Fruit fly (Drosophila melanogaster) whole organism, embryonic: ENCODE data around the gene CG17996.

ENCODE experiments used
- Antp ChIP-seq: fragments of 200-800 bp; sonication (Bioruptor generic); optimal IDR thresholded peaks from 3 replicates; lab custom pipeline; 2016; ENCODE audit warnings: missing biosample characterization, missing genetic modification characterization
- CG10366 ChIP-seq: fragments of 200-800 bp; sonication (Bioruptor generic); IDR thresholded peaks from 2 replicates; pipeline ENCODE4 v1.3.6; 2022; ENCODE audit warnings: missing biosample characterization, missing genetic modification characterization
- CG10543 ChIP-seq: fragments of 200-800 bp; sonication (Bioruptor generic); optimal IDR thresholded peaks from 3 replicates; lab custom pipeline; 2017; ENCODE audit warnings: missing biosample characterization, mild to moderate bottlenecking, missing genetic modification characterization, moderate library complexity
- CG10654 ChIP-seq: fragments of 200-800 bp; sonication (Bioruptor generic); optimal IDR thresholded peaks from 2 replicates; lab custom pipeline; 2016; ENCODE audit warnings: missing biosample characterization, missing genetic modification characterization
- CG10959 ChIP-seq: fragments of 200-800 bp; sonication (Bioruptor generic); IDR thresholded peaks from 2 replicates; pipeline ENCODE4 v1.3.6; 2022; ENCODE audit warnings: missing biosample characterization, missing genetic modification characterization
- CG11696 ChIP-seq: fragments of 200-800 bp; sonication (Bioruptor generic); IDR thresholded peaks from 2 replicates; pipeline ENCODE4 v1.3.6; 2022; ENCODE audit warnings: missing biosample characterization, missing genetic modification characterization
- CG12299 ChIP-seq: fragments of 200-800 bp; sonication (Bioruptor generic); optimal IDR thresholded peaks from 2 replicates; lab custom pipeline; 2018; ENCODE audit warnings: missing biosample characterization, mild to moderate bottlenecking, missing genetic modification characterization
- CG13894 ChIP-seq: fragments of 200-800 bp; sonication (Bioruptor generic); optimal IDR thresholded peaks from 3 replicates; lab custom pipeline; 2018; ENCODE audit warnings: missing biosample characterization, mild to moderate bottlenecking, missing genetic modification characterization, moderate library complexity
- CG1529 ChIP-seq: fragments of 200-800 bp; sonication (Bioruptor generic); optimal IDR thresholded peaks from 3 replicates; lab custom pipeline; 2018; ENCODE audit warnings: missing biosample characterization, missing genetic modification characterization
- CG2129 ChIP-seq: fragments of 200-800 bp; sonication (Bioruptor generic); IDR thresholded peaks from 2 replicates; pipeline ENCODE4 v1.3.6; 2022; ENCODE audit warnings: missing biosample characterization, missing genetic modification characterization; ENCODE audit not compliant: partially characterized antibody
- CG2678 ChIP-seq: fragments of 200-800 bp; sonication (Bioruptor generic); optimal IDR thresholded peaks from 3 replicates; lab custom pipeline; 2019; ENCODE audit warnings: missing biosample characterization, mild to moderate bottlenecking, missing genetic modification characterization, moderate library complexity
- CG2889 ChIP-seq: fragments of 200-800 bp; sonication (Bioruptor generic); IDR thresholded peaks from 3 replicates; pipeline ENCODE4 v1.3.6; 2022; ENCODE audit warnings: missing biosample characterization, missing genetic modification characterization
- CG32772 ChIP-seq: fragments of 200-800 bp; sonication (Bioruptor generic); IDR thresholded peaks from 2 replicates; pipeline ENCODE4 v1.3.6; 2022; ENCODE audit warnings: missing biosample characterization, missing genetic modification characterization
- CG4730 ChIP-seq: fragments of 200-800 bp; sonication (Bioruptor generic); IDR thresholded peaks from 2 replicates; pipeline ENCODE4 v1.3.6; 2022; ENCODE audit warnings: missing biosample characterization, missing genetic modification characterization
- CG5953 ChIP-seq: fragments of 200-800 bp; sonication (Bioruptor generic); IDR thresholded peaks from 2 replicates; pipeline ENCODE4 v1.3.6; 2022; ENCODE audit warnings: missing biosample characterization, missing genetic modification characterization
- CG9437 ChIP-seq: fragments of 200-800 bp; sonication (Bioruptor generic); optimal IDR thresholded peaks from 2 replicates; lab custom pipeline; 2018; ENCODE audit warnings: missing biosample characterization, mild to moderate bottlenecking, missing genetic modification characterization
- D19A ChIP-seq: fragments of 200-800 bp; optimal IDR thresholded peaks from 3 replicates; lab custom pipeline; 2019; ENCODE audit warnings: missing biosample characterization, mild to moderate bottlenecking, missing genetic modification characterization, moderate library complexity
- Deaf1 ChIP-seq: fragments of 200-800 bp; optimal IDR thresholded peaks from 3 replicates; lab custom pipeline; 2019; ENCODE audit warnings: missing biosample characterization, mild to moderate bottlenecking, missing genetic modification characterization, moderate library complexity
- Dip2 ChIP-seq: fragments of 200-800 bp; sonication (Bioruptor generic); IDR thresholded peaks from 2 replicates; pipeline ENCODE4 v1.3.6; 2022; ENCODE audit warnings: missing biosample characterization, missing genetic modification characterization
- Ets65A ChIP-seq: fragments of 200-800 bp; sonication (Bioruptor generic); peaks from one replicate; lab custom pipeline; 2016; ENCODE audit warnings: missing biosample characterization, missing genetic modification characterization
- Fer1 ChIP-seq: fragments of 200-800 bp; sonication (Bioruptor generic); optimal IDR thresholded peaks from 2 replicates; lab custom pipeline; 2017; ENCODE audit warnings: missing biosample characterization, mild to moderate bottlenecking, missing genetic modification characterization
- Hr3 ChIP-seq: fragments of 200-800 bp; sonication (Bioruptor generic); optimal IDR thresholded peaks from 3 replicates; lab custom pipeline; 2016; ENCODE audit warnings: missing biosample characterization, missing genetic modification characterization
- Med ChIP-seq: fragments of 200-800 bp; sonication (Bioruptor generic); peaks from one replicate; lab custom pipeline; 2016; ENCODE audit warnings: missing biosample characterization, missing genetic modification characterization, mild to moderate bottlenecking, inconsistent platforms, moderate library complexity
- NC2β ChIP-seq: fragments of 200-800 bp; sonication (Bioruptor generic); optimal IDR thresholded peaks from 2 replicates; lab custom pipeline; 2016; ENCODE audit warnings: missing biosample characterization, missing genetic modification characterization
- Sin3A ChIP-seq: fragments of >200 bp; optimal IDR thresholded peaks from 2 replicates; lab custom pipeline; 2018
- Taf1 ChIP-seq: fragments of 200-800 bp; sonication (Bioruptor generic); IDR thresholded peaks from 2 replicates; pipeline ENCODE4 v1.3.6; 2022; ENCODE audit warnings: missing biosample characterization, missing genetic modification characterization
- Tbp ChIP-seq: fragments of >200 bp; optimal IDR thresholded peaks from 2 replicates; lab custom pipeline; 2018; ENCODE audit warnings: missing biosample characterization, missing genetic modification characterization
- Trl ChIP-seq, 3 experiments: fragments of >200 bp in 2 of 3; fragments of 200-800 bp in 1 of 3; sonication (Bioruptor generic) in 1 of 3; optimal IDR thresholded peaks; 2 replicates in 1 of 3; 3 replicates in 2 of 3; lab custom pipeline; 2016 to 2017; ENCODE audit warnings: missing biosample characterization in 1 of 3, missing genetic modification characterization in 1 of 3
- ap ChIP-seq: fragments of 200-800 bp; sonication (Bioruptor generic); IDR thresholded peaks from 2 replicates; pipeline ENCODE4 v1.3.6; 2022; ENCODE audit warnings: missing biosample characterization, missing genetic modification characterization
- cato ChIP-seq: fragments of 200-800 bp; sonication (Bioruptor generic); optimal IDR thresholded peaks from 2 replicates; lab custom pipeline; 2016; ENCODE audit warnings: missing biosample characterization, missing genetic modification characterization, borderline replicate concordance
- danr ChIP-seq: fragments of 200-800 bp; sonication (Bioruptor generic); IDR thresholded peaks from 2 replicates; pipeline ENCODE4 v1.3.6; 2022; ENCODE audit warnings: missing biosample characterization, missing genetic modification characterization
- dmrt11E ChIP-seq: fragments of 200-800 bp; sonication (Bioruptor generic); optimal IDR thresholded peaks from 3 replicates; lab custom pipeline; 2018; ENCODE audit warnings: missing biosample characterization, mild to moderate bottlenecking, missing genetic modification characterization, moderate library complexity
- esg ChIP-seq: fragments of 200-800 bp; sonication (Bioruptor generic); conservative IDR thresholded peaks from 2 replicates; pipeline ENCODE4 v1.3.6; 2022; ENCODE audit warnings: missing biosample characterization, missing genetic modification characterization
- exex ChIP-seq: fragments of 200-800 bp; sonication (Bioruptor generic); optimal IDR thresholded peaks from 4 replicates; lab custom pipeline; 2018; ENCODE audit warnings: missing biosample characterization, mild to moderate bottlenecking, missing genetic modification characterization, moderate library complexity
- fd96Cb ChIP-seq: fragments of 200-800 bp; sonication (Bioruptor generic); optimal IDR thresholded peaks from 2 replicates; lab custom pipeline; 2018; ENCODE audit warnings: missing biosample characterization, mild to moderate bottlenecking, missing genetic modification characterization, moderate library complexity
- fru ChIP-seq: fragments of >200 bp; optimal IDR thresholded peaks from 2 replicates; lab custom pipeline; 2017
- gfzf ChIP-seq: fragments of 200-800 bp; sonication (Bioruptor generic); optimal IDR thresholded peaks from 2 replicates; lab custom pipeline; 2016; ENCODE audit warnings: missing biosample characterization, mild to moderate bottlenecking, missing genetic modification characterization, moderate library complexity
- ham ChIP-seq: fragments of 200-800 bp; sonication (Bioruptor generic); IDR thresholded peaks from 2 replicates; pipeline ENCODE4 v1.3.6; 2022; ENCODE audit warnings: missing biosample characterization, missing genetic modification characterization
- hkb ChIP-seq, 2 experiments: fragments of 200-800 bp in 1 of 2; fragments of >200 bp in 1 of 2; sonication (Bioruptor generic) in 1 of 2; IDR thresholded peaks in 1 of 2; optimal IDR thresholded peaks in 1 of 2; 2 replicates each; pipeline versions ENCODE4 v1.3.6 to Lab custom; 2017 to 2022; ENCODE audit warnings: missing biosample characterization in 1 of 2, missing genetic modification characterization in 1 of 2
- maf-S ChIP-seq: fragments of 200-800 bp; sonication (Bioruptor generic); optimal IDR thresholded peaks from 2 replicates; lab custom pipeline; 2016; ENCODE audit warnings: missing biosample characterization, missing genetic modification characterization
- oc ChIP-seq: fragments of 200-800 bp; sonication (Bioruptor generic); optimal IDR thresholded peaks from 2 replicates; lab custom pipeline; 2018; ENCODE audit warnings: missing biosample characterization, mild to moderate bottlenecking, missing genetic modification characterization, moderate library complexity
- org-1 ChIP-seq: fragments of 200-800 bp; sonication (Bioruptor generic); optimal IDR thresholded peaks from 2 replicates; lab custom pipeline; 2017; ENCODE audit warnings: missing biosample characterization, missing genetic modification characterization
- otp ChIP-seq: fragments of 200-800 bp; sonication (Bioruptor generic); IDR thresholded peaks from 3 replicates; pipeline ENCODE4, ENCODE4 v1.3.6; 2022; ENCODE audit warnings: missing biosample characterization, missing genetic modification characterization
- phol ChIP-seq: fragments of 200-800 bp; sonication (Bioruptor generic); optimal IDR thresholded peaks from 3 replicates; lab custom pipeline; 2018; ENCODE audit warnings: missing biosample characterization, mild to moderate bottlenecking, missing genetic modification characterization, moderate library complexity
- sima ChIP-seq: fragments of 200-800 bp; sonication (Bioruptor generic); optimal IDR thresholded peaks from 2 replicates; lab custom pipeline; 2016; ENCODE audit warnings: missing biosample characterization, missing genetic modification characterization
- slou ChIP-seq: fragments of 200-800 bp; sonication (Bioruptor generic); optimal IDR thresholded peaks from 3 replicates; lab custom pipeline; 2016; ENCODE audit warnings: missing biosample characterization, missing genetic modification characterization
- tio ChIP-seq: fragments of 200-800 bp; sonication (Bioruptor generic); optimal IDR thresholded peaks from 2 replicates; lab custom pipeline; 2017; ENCODE audit warnings: missing biosample characterization, missing genetic modification characterization, inconsistent platforms
- tna ChIP-seq: fragments of 200-800 bp; sonication (Bioruptor generic); IDR thresholded peaks from 2 replicates; pipeline ENCODE4 v1.3.6; 2022; ENCODE audit warnings: missing biosample characterization, missing genetic modification characterization; ENCODE audit not compliant: partially characterized antibody
- ttk ChIP-seq: fragments of 200-800 bp; sonication (Bioruptor generic); IDR thresholded peaks from 2 replicates; pipeline ENCODE4 v2.1.2; 2022; ENCODE audit warnings: missing biosample characterization, missing genetic modification characterization

The CG17996 gene

dm6 chr2L:16718446-16719173, 12.2 kb downstream of the CG17996 start (continued):
- TF ChIP-seq Taf1 (GFP tag; lab: Robert Waterston, UW) (no peak), tna (GFP tag; lab: Robert Waterston, UW) (peak; percentile 26; the same call in 1 of the 2 replicates), Ets65A (GFP tag; lab: Kevin White, UChicago) (peak; percentile 54), CG2129 (GFP tag; lab: Robert Waterston, UW) (no peak)

- TF ChIP-seq CG13894 (tag; lab: Kevin White, UChicago) (peak; percentile 76), gfzf (GFP tag; lab: Kevin White, UChicago) (no peak), CG12299 (no peak), dmrt11E (no peak), Fer1 (GFP tag; lab: Kevin White, UChicago) (peak; percentile 34), CG9437 (GFP tag; lab: Kevin White, UChicago) (no peak), danr (GFP tag; lab: Robert Waterston, UW) (no peak), org-1 (GFP tag; lab: Kevin White, UChicago) (no peak), Sin3A (lab: Kevin White, UChicago) (no peak), CG2678 (tag; lab: Kevin White, UChicago) (peak; percentile 70), D19A (tag; lab: Kevin White, UChicago) (no peak), CG10959 (GFP tag; lab: Robert Waterston, UW) (no peak), Antp (GFP tag; lab: Kevin White, UChicago) (no peak), Deaf1 (tag; lab: Kevin White, UChicago) (no peak), ham (GFP tag; lab: Robert Waterston, UW) (no peak), CG10654 (peak; percentile 11), CG5953 (no peak), CG10366 (GFP tag; lab: Robert Waterston, UW) (no peak), CG1529 (no peak), ttk (GFP tag; lab: Robert Waterston, UW) (peak; percentile 41), tio (GFP tag; lab: Kevin White, UChicago) (no peak), Tbp (no peak), otp (GFP tag; lab: Robert Waterston, UW) (no peak), fd96Cb (tag; lab: Kevin White, UChicago) (peak; percentile 16), CG32772 (peak; percentile 63; the same call in 1 of the 2 replicates), CG2889 (GFP tag; lab: Robert Waterston, UW) (no peak), exex (tag; lab: Kevin White, UChicago) (no peak), sima (GFP tag; lab: Kevin White, UChicago) (no peak), Med (peak; percentile 3), maf-S (no peak), Dip2 (no peak), CG4730 (peak; percentile 38; the same call in 1 of the 2 replicates), cato (GFP tag; lab: Kevin White, UChicago) (no peak), NC2β (GFP tag; lab: Kevin White, UChicago) (no peak), CG11696 (GFP tag; lab: Robert Waterston, UW) (0 out of 2 replicates have a peak, but pooled peaks have one; percentile 10), oc (no peak), Trl (optimal IDR thresholded peaks at IDR 0.05; lab: Kevin White, UChicago) (no peak), Trl (GFP tag; optimal IDR thresholded peaks at IDR 0.05; lab: Kevin White, UChicago) (no peak), slou (no peak), CG10543 (GFP tag; lab: Kevin White, UChicago) (no peak), esg (GFP tag; lab: Robert Waterston, UW) (no peak), Hr3 (no peak), ap (no peak), phol (tag; lab: Kevin White, UChicago) (peak; percentile 51), fru (lab: Kevin White, UChicago) (no peak), hkb (optimal IDR thresholded peaks at IDR 0.05; lab: Kevin White, UChicago) (no peak), hkb (GFP tag; IDR thresholded peaks at IDR 0.05; lab: Robert Waterston, UW) (no peak)
Observed at dm6 chr2L:16716771-16717170, 14.1 kb downstream of the CG17996 start.
